Worm (Caenorhabditis elegans) whole organism, midembryonic: ENCODE data around the gene nhr-70.

Experiments
- T22C8.4 ChIP-seq: fragments of 200-800 bp; sonication (Bioruptor generic); IDR thresholded peaks from 2 replicates; pipeline ENCODE4 v1.3.6; 2022; ENCODE audit warnings: missing genetic modification characterization, missing compliant biosample characterization
- cog-1 ChIP-seq: sonication (generic microtip); optimal IDR thresholded peaks from 2 replicates; lab custom pipeline; 2016; ENCODE audit warnings: missing genetic modification characterization, missing compliant biosample characterization
- ztf-23 ChIP-seq: fragments of 200-800 bp; sonication (Bioruptor generic); IDR thresholded peaks from 2 replicates; pipeline ENCODE4 v1.3.6; 2022; ENCODE audit warnings: missing genetic modification reagents, missing genetic modification characterization, missing compliant biosample characterization
- ztf-29 ChIP-seq: fragments of 200-800 bp; sonication (Bioruptor generic); IDR thresholded peaks from 2 replicates; pipeline ENCODE4 v1.3.6; 2022; ENCODE audit warnings: missing genetic modification reagents, missing genetic modification characterization, missing compliant biosample characterization

DNA sequence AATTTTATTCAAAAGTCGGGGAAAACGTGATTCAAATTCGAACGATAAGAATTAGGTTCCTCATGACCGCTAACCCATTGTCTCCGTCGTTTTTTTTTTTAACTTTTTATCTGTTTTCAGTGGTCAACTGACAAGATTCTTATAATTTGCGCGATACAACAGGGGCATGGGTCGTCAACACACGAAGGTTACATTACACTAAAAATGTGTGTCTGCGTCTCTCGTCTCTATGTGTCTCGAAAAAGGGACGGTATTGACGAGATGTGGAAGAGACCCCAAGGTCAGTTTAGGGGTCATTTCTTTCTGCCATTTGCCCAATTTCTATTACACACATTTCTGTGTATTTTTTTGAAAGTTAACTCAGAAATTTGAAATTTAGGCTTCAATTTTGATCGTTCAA is 46.9 kb upstream of the nhr-70 start:
- TF ChIP-seq cog-1 (no peak), T22C8.4 (GFP tag; lab: Robert Waterston, UW) (no peak), ztf-23 (GFP tag; lab: Robert Waterston, UW) (no peak), ztf-29 (GFP tag; lab: Robert Waterston, UW) (no peak)
